Fruit fly (Drosophila melanogaster) whole organism, wandering third instar larva: ENCODE data around the gene Sec22.

Experiments used
- Dif ChIP-seq: fragments of 200-275, 200-300 bp; sonication (Bioruptor generic); optimal IDR thresholded peaks from 2 replicates; lab custom pipeline; 2018; ENCODE audit warnings: missing biosample characterization, missing genetic modification characterization; ENCODE audit not compliant: partially characterized antibody
- GATAd ChIP-seq: sonication (Bioruptor generic); optimal IDR thresholded peaks from 2 replicates; lab custom pipeline; 2016; ENCODE audit warnings: missing biosample characterization, missing genetic modification characterization
- Vsx2 ChIP-seq: fragments of 200-300, 225-300 bp; sonication (Bioruptor generic); optimal IDR thresholded peaks from 2 replicates; lab custom pipeline; 2018; ENCODE audit warnings: missing biosample characterization, missing genetic modification characterization; ENCODE audit not compliant: partially characterized antibody
- lola ChIP-seq: fragments of >200 bp; optimal IDR thresholded peaks from 2 replicates; lab custom pipeline; 2017; ENCODE audit warnings: missing biosample characterization, missing genetic modification characterization
- usp ChIP-seq: fragments of >200 bp; optimal IDR thresholded peaks from 2 replicates; lab custom pipeline; 2017; ENCODE audit warnings: missing biosample characterization, missing genetic modification characterization

- TF ChIP-seq Dif (GFP tag; lab: Kevin White, UChicago) (no peak), usp (GFP tag; lab: Kevin White, UChicago) (no peak), Vsx2 (GFP tag; lab: Kevin White, UChicago) (no peak), lola (GFP tag; lab: Kevin White, UChicago) (no peak), GATAd (GFP tag; lab: Kevin White, UChicago) (no peak)
These were observed 31.6 kb upstream of the Sec22 start for dm6 chrX:774160-774700.
